Worm (Caenorhabditis elegans): ENCODE data around the gene Y69H2.15.

The Y69H2.15 gene

ce11 chrV:18613164-18613563 is 13.5 kb downstream of the Y69H2.15 start:
- peak; percentile 50 for TF ChIP-seq ham-2 (GFP tag; optimal IDR thresholded peaks at IDR 0.05)
- no peak for TF ChIP-seq nhr-28 (tag; optimal IDR thresholded peaks at IDR 0.05)
- TF ChIP-seq tbx-8 (GFP tag; optimal IDR thresholded peaks at IDR 0.05) = no peak
- TF ChIP-seq mep-1 (tag; optimal IDR thresholded peaks at IDR 0.05) = no peak
- TF ChIP-seq ces-1 (GFP tag; optimal IDR thresholded peaks at IDR 0.05) = no peak
- TF ChIP-seq M03D4.4 (tag; optimal IDR thresholded peaks at IDR 0.05) = no peak

ce11 chrV:18605510-18605909 is 21.2 kb downstream of the Y69H2.15 start:
- TF ChIP-seq lin-13 (tag; optimal IDR thresholded peaks at IDR 0.05) (no peak), nhr-76 (tag; optimal IDR thresholded peaks at IDR 0.05) (no peak), elt-3 (tag; optimal IDR thresholded peaks at IDR 0.05) (no peak), unc-39 (tag; optimal IDR thresholded peaks at IDR 0.05) (no peak), ceh-83 (GFP tag; optimal IDR thresholded peaks at IDR 0.05) (no peak), cnd-1 (tag; optimal IDR thresholded peaks at IDR 0.05) (no peak), unc-62 (GFP tag; optimal IDR thresholded peaks at IDR 0.05) (no peak), elt-1 (tag; optimal IDR thresholded peaks at IDR 0.05; ENCODE audit: borderline replicate concordance, insufficient read depth) (no peak), lin-32 (GFP tag; optimal IDR thresholded peaks at IDR 0.05) (no peak), drap-1 (GFP tag; optimal IDR thresholded peaks at IDR 0.05) (no peak), M03D4.4 (tag; optimal IDR thresholded peaks at IDR 0.05) (no peak), nhr-237 (tag; optimal IDR thresholded peaks at IDR 0.05) (no peak), hlh-1 (tag; optimal IDR thresholded peaks at IDR 0.05) (no peak), blmp-1 (tag; optimal IDR thresholded peaks at IDR 0.05) (no peak), flh-1 (GFP tag; optimal IDR thresholded peaks at IDR 0.05) (no peak), ceh-39 (tag; optimal IDR thresholded peaks at IDR 0.05) (no peak), lsy-2 (tag; optimal IDR thresholded peaks at IDR 0.05) (no peak), nhr-12 (tag; optimal IDR thresholded peaks at IDR 0.05) (no peak), mls-2 (tag; optimal IDR thresholded peaks at IDR 0.05) (no peak)

ce11 chrV:18597779-18598178 is 28.9 kb downstream of the Y69H2.15 start:
- TF ChIP-seq nhr-237 (tag; optimal IDR thresholded peaks at IDR 0.05) (no peak), ham-2 (GFP tag; optimal IDR thresholded peaks at IDR 0.05) (no peak), tbx-8 (GFP tag; optimal IDR thresholded peaks at IDR 0.05) (no peak), nhr-2 (tag; optimal IDR thresholded peaks at IDR 0.05) (no peak), elt-1 (tag; optimal IDR thresholded peaks at IDR 0.05; ENCODE audit: borderline replicate concordance, insufficient read depth) (no peak), ztf-11 (tag; optimal IDR thresholded peaks at IDR 0.05) (no peak), blmp-1 (tag; optimal IDR thresholded peaks at IDR 0.05) (no peak), unc-62 (GFP tag; optimal IDR thresholded peaks at IDR 0.05) (no peak), bed-3 (GFP tag; optimal IDR thresholded peaks at IDR 0.05) (no peak), lin-32 (GFP tag; optimal IDR thresholded peaks at IDR 0.05) (no peak), ceh-83 (GFP tag; optimal IDR thresholded peaks at IDR 0.05) (no peak), lsy-2 (tag; optimal IDR thresholded peaks at IDR 0.05) (no peak), mab-5 (tag; optimal IDR thresholded peaks at IDR 0.05) (no peak), pha-4 (tag; optimal IDR thresholded peaks at IDR 0.05) (no peak), unc-120 (tag; optimal IDR thresholded peaks at IDR 0.05; ENCODE audit: poor library complexity, severe bottlenecking) (no peak), cnd-1 (tag; optimal IDR thresholded peaks at IDR 0.05) (no peak), zip-8 (tag; optimal IDR thresholded peaks at IDR 0.05) (no peak), snpc-4 (tag; optimal IDR thresholded peaks at IDR 0.05) (no peak)

ce11 chrV:18596240-18596639 is 30.4 kb downstream of the Y69H2.15 start:
- TF ChIP-seq ces-1 (GFP tag; optimal IDR thresholded peaks at IDR 0.05) (no peak), M03D4.4 (tag; optimal IDR thresholded peaks at IDR 0.05) (peak; percentile 36), hlh-1 (tag; optimal IDR thresholded peaks at IDR 0.05) (peak; percentile 73), drap-1 (GFP tag; optimal IDR thresholded peaks at IDR 0.05) (peak; percentile 17), nhr-2 (tag; optimal IDR thresholded peaks at IDR 0.05) (no peak), ceh-43 (GFP tag; optimal IDR thresholded peaks at IDR 0.05) (no peak), mls-2 (tag; optimal IDR thresholded peaks at IDR 0.05) (no peak), bed-3 (GFP tag; optimal IDR thresholded peaks at IDR 0.05) (no peak)

ce11 chrV:18592448-18592847 is 34.2 kb downstream of the Y69H2.15 start, which contains the start of gene grdn-1:
TSS of gene grdn-1 (plus strand) at chrV:18592748.
- TF ChIP-seq blmp-1 (tag; optimal IDR thresholded peaks at IDR 0.05) (no peak), snpc-4 (tag; optimal IDR thresholded peaks at IDR 0.05) (no peak), bed-3 (GFP tag; optimal IDR thresholded peaks at IDR 0.05) (no peak), lin-32 (GFP tag; optimal IDR thresholded peaks at IDR 0.05) (no peak), hlh-1 (tag; optimal IDR thresholded peaks at IDR 0.05) (no peak)

All from whole organism, mixed stage, embryonic.